Worm (Caenorhabditis elegans) whole organism, L4 larva: Measurements from ENCODE around the gene ule-3.

Source experiments
- D1046.2 ChIP-seq: fragments of 200-800 bp; sonication (Bioruptor generic); IDR thresholded peaks from 2 replicates; pipeline ENCODE4 v1.3.6; 2022; ENCODE audit warnings: missing genetic modification characterization, missing compliant biosample characterization
- F26F4.8 ChIP-seq: fragments of 200-800 bp; sonication (Bioruptor generic); conservative IDR thresholded peaks from 2 replicates; pipeline ENCODE4 v1.3.6; 2022; ENCODE audit warnings: missing genetic modification characterization, missing compliant biosample characterization
- R02D3.7 ChIP-seq: fragments of 150-350 bp; sonication (generic microtip); optimal IDR thresholded peaks from 3 replicates; lab custom pipeline; 2014; ENCODE audit warnings: missing biosample characterization, missing genetic modification characterization
- T26A8.4 ChIP-seq: fragments of 200-800 bp; sonication (Bioruptor generic); IDR thresholded peaks from 2 replicates; pipeline ENCODE4 v1.3.6; 2022; ENCODE audit warnings: missing genetic modification characterization, missing compliant biosample characterization
- Y75B8A.6 ChIP-seq: fragments of 200-800 bp; sonication (Bioruptor generic); IDR thresholded peaks from 2 replicates; pipeline ENCODE4 v1.3.6; 2022; ENCODE audit warnings: missing genetic modification reagents, missing genetic modification characterization, missing compliant biosample characterization
- ZK546.5 ChIP-seq, 2 experiments: sonication (generic microtip); optimal IDR thresholded peaks; 2 replicates each; lab custom pipeline; 2017; ENCODE audit warnings: missing biosample characterization in 2 of 2, missing genetic modification characterization in 2 of 2
- aha-1 ChIP-seq: fragments of 150-350 bp; peaks from one replicate; lab custom pipeline; 2014; ENCODE audit warnings: missing biosample characterization, missing genetic modification characterization
- aly-2 ChIP-seq: sonication (generic microtip); optimal IDR thresholded peaks from 2 replicates; lab custom pipeline; 2018; ENCODE audit warnings: missing biosample characterization, missing genetic modification characterization
- ama-1 ChIP-seq: fragments of 150-350 bp; optimal IDR thresholded peaks from 2 replicates; lab custom pipeline; 2014; ENCODE audit warnings: inconsistent platforms, mixed read lengths
- arid-1 ChIP-seq: fragments of 200-800 bp; sonication (Bioruptor generic); conservative IDR thresholded peaks from 2 replicates; pipeline ENCODE4 v1.3.6; 2022; ENCODE audit warnings: missing genetic modification reagents, missing genetic modification characterization, missing compliant biosample characterization
- attf-4 ChIP-seq: sonication (generic microtip); optimal IDR thresholded peaks from 3 replicates; lab custom pipeline; 2017; ENCODE audit warnings: missing biosample characterization, missing genetic modification characterization
- ceh-44 ChIP-seq: fragments of 200-800 bp; sonication (Bioruptor generic); IDR thresholded peaks from 2 replicates; pipeline ENCODE4 v1.3.6; 2022; ENCODE audit warnings: missing genetic modification reagents, missing genetic modification characterization, missing compliant biosample characterization
- ceh-62 ChIP-seq: sonication (generic microtip); optimal IDR thresholded peaks from 2 replicates; lab custom pipeline; 2017; ENCODE audit warnings: missing biosample characterization, missing genetic modification characterization
- ces-1 ChIP-seq: fragments of 150-350 bp; sonication (generic microtip); optimal IDR thresholded peaks from 4 replicates; lab custom pipeline; 2014; ENCODE audit warnings: missing biosample characterization, missing genetic modification reagents, missing genetic modification characterization
- daf-16 ChIP-seq, 3 experiments: sonication (generic microtip); optimal IDR thresholded peaks; 2 replicates each; lab custom pipeline; 2016 to 2017; ENCODE audit warnings: missing genetic modification characterization in 3 of 3, missing genetic modification reagents in 3 of 3, mild to moderate bottlenecking in 2 of 3, missing compliant biosample characterization in 2 of 3, missing biosample characterization in 1 of 3, moderate library complexity in 1 of 3
- daf-19 ChIP-seq: fragments of 200-800 bp; sonication (Bioruptor generic); conservative IDR thresholded peaks from 2 replicates; pipeline ENCODE4 v1.3.6; 2022; ENCODE audit warnings: missing genetic modification characterization, missing compliant biosample characterization
- dmd-9 ChIP-seq: fragments of 200-800 bp; sonication (Bioruptor generic); IDR thresholded peaks from 2 replicates; pipeline ENCODE4 v1.3.6; 2022; ENCODE audit warnings: missing genetic modification reagents, missing genetic modification characterization, missing compliant biosample characterization
- dve-1 ChIP-seq: sonication (generic microtip); optimal IDR thresholded peaks from 2 replicates; lab custom pipeline; 2017; ENCODE audit warnings: antibody characterized with exemption, mild to moderate bottlenecking, missing genetic modification characterization, missing compliant biosample characterization; ENCODE audit not compliant: insufficient read depth
- egl-27 ChIP-seq: sonication (generic microtip); optimal IDR thresholded peaks from 3 replicates; lab custom pipeline; 2017; ENCODE audit warnings: missing biosample characterization, missing genetic modification reagents, missing genetic modification characterization
- egl-43 ChIP-seq: fragments of 200-800 bp; sonication (Bioruptor generic); IDR thresholded peaks from 2 replicates; pipeline ENCODE4 v1.3.6; 2022; ENCODE audit warnings: missing genetic modification reagents, missing genetic modification characterization, missing compliant biosample characterization
- hif-1 ChIP-seq, 2 experiments: sonication (generic microtip); optimal IDR thresholded peaks; 2 replicates each; lab custom pipeline; 2016 to 2017; ENCODE audit warnings: missing compliant biosample characterization in 2 of 2, missing genetic modification characterization in 2 of 2, missing genetic modification reagents in 2 of 2, missing genotype in 2 of 2, mild to moderate bottlenecking in 1 of 2
- hlh-11 ChIP-seq: fragments of 200-800 bp; sonication (Bioruptor generic); optimal IDR thresholded peaks from 2 replicates; lab custom pipeline; 2018; ENCODE audit warnings: mild to moderate bottlenecking, missing genetic modification characterization, missing compliant biosample characterization
- lin-1 ChIP-seq: fragments of 200-800 bp; sonication (Bioruptor generic); IDR thresholded peaks from 2 replicates; pipeline ENCODE4 v1.3.6; 2022; ENCODE audit warnings: missing genetic modification reagents, missing genetic modification characterization, missing compliant biosample characterization
- lin-29 ChIP-seq: fragments of 200-800 bp; sonication (Bioruptor generic); IDR thresholded peaks from 2 replicates; pipeline ENCODE4 v1.3.6; 2022; ENCODE audit warnings: missing genetic modification reagents, missing genetic modification characterization, missing compliant biosample characterization
- lir-3 ChIP-seq: sonication (generic microtip); optimal IDR thresholded peaks from 2 replicates; lab custom pipeline; 2016; ENCODE audit warnings: mild to moderate bottlenecking, missing genetic modification characterization, missing compliant biosample characterization
- madf-5 ChIP-seq, 2 experiments: fragments of 200-800 bp; sonication (Bioruptor generic); IDR thresholded peaks; 2 replicates each; pipeline ENCODE4 v1.3.6; 2022; ENCODE audit warnings: missing compliant biosample characterization in 2 of 2, missing genetic modification characterization in 2 of 2
- mes-2 ChIP-seq: sonication (generic microtip); optimal IDR thresholded peaks from 2 replicates; lab custom pipeline; 2016; ENCODE audit warnings: missing genotype, mild to moderate bottlenecking, missing genetic modification characterization, missing compliant biosample characterization; ENCODE audit not compliant: poor library complexity, severe bottlenecking
- mxl-2 ChIP-seq: fragments of 200-800 bp; sonication (Bioruptor generic); conservative IDR thresholded peaks from 2 replicates; pipeline ENCODE4 v1.3.6; 2022; ENCODE audit warnings: missing genetic modification reagents, missing genetic modification characterization, missing compliant biosample characterization
- nhr-11 ChIP-seq: fragments of 150-350 bp; optimal IDR thresholded peaks from 2 replicates; lab custom pipeline; 2014; ENCODE audit warnings: missing biosample characterization, missing genetic modification characterization
- nhr-28 ChIP-seq: fragments of 150-350 bp; optimal IDR thresholded peaks from 2 replicates; lab custom pipeline; 2014; ENCODE audit warnings: missing biosample characterization, missing genetic modification characterization
- nhr-48 ChIP-seq: sonication (generic microtip); optimal IDR thresholded peaks from 2 replicates; lab custom pipeline; 2016; ENCODE audit warnings: mild to moderate bottlenecking, missing genetic modification characterization, missing compliant biosample characterization
- nhr-6 ChIP-seq: fragments of 150-350 bp; optimal IDR thresholded peaks from 2 replicates; lab custom pipeline; 2014; ENCODE audit warnings: missing biosample characterization, missing genetic modification characterization
- pha-4 ChIP-seq, 2 experiments: fragments of 150-350 bp in 1 of 2; fragments of 200-800 bp in 1 of 2; sonication (Bioruptor generic) in 1 of 2; IDR thresholded peaks in 1 of 2; optimal IDR thresholded peaks in 1 of 2; 2 replicates each; pipeline versions ENCODE4 v1.3.6 to Lab custom; 2014 to 2022; ENCODE audit warnings: missing genetic modification characterization in 2 of 2, missing genetic modification reagents in 2 of 2, missing biosample characterization in 1 of 2, missing compliant biosample characterization in 1 of 2
- pqm-1 ChIP-seq: sonication (generic microtip); optimal IDR thresholded peaks from 2 replicates; lab custom pipeline; 2017; ENCODE audit warnings: missing biosample characterization, missing genetic modification characterization
- set-16 ChIP-seq: fragments of 200-800 bp; sonication (Bioruptor generic); IDR thresholded peaks from 2 replicates; pipeline ENCODE4 v1.3.6; 2022; ENCODE audit warnings: missing genetic modification reagents, missing genetic modification characterization, missing compliant biosample characterization
- skn-1 ChIP-seq: fragments of 150-350 bp; optimal IDR thresholded peaks from 2 replicates; lab custom pipeline; 2014; ENCODE audit warnings: missing biosample characterization, missing genetic modification characterization
- snpc-1.2 ChIP-seq: fragments of 200-800 bp; sonication (Bioruptor generic); IDR thresholded peaks from 2 replicates; pipeline ENCODE4 v1.3.6; 2022; ENCODE audit warnings: missing genetic modification reagents, missing genetic modification characterization, missing compliant biosample characterization
- tra-1 ChIP-seq: fragments of 200-800 bp; sonication (Bioruptor generic); IDR thresholded peaks from 2 replicates; pipeline ENCODE4 v1.3.6; 2022; ENCODE audit warnings: missing genetic modification reagents, missing genetic modification characterization, missing compliant biosample characterization
- unc-62 ChIP-seq, 3 experiments: fragments of 150-350 bp in 1 of 3; sonication (generic microtip); optimal IDR thresholded peaks in 2 of 3; peaks in 1 of 3; 1 replicate in 1 of 3; 2 replicates in 2 of 3; lab custom pipeline; 2014 to 2017; ENCODE audit warnings: missing biosample characterization in 3 of 3, missing genetic modification characterization in 3 of 3, missing genetic modification reagents in 3 of 3, missing genotype in 1 of 3
- vab-7 ChIP-seq: fragments of 200-800 bp; sonication (Bioruptor generic); IDR thresholded peaks from 2 replicates; pipeline ENCODE4 v1.3.6; 2022; ENCODE audit warnings: missing genetic modification reagents, missing genetic modification characterization, missing compliant biosample characterization
- zip-11 ChIP-seq: fragments of 200-800 bp; sonication (Bioruptor generic); IDR thresholded peaks from 2 replicates; pipeline ENCODE4 v1.3.6; 2022; ENCODE audit warnings: missing genetic modification characterization, missing compliant biosample characterization
- ztf-7 ChIP-seq: fragments of 150-350 bp; optimal IDR thresholded peaks from 2 replicates; lab custom pipeline; 2014; ENCODE audit warnings: missing biosample characterization, missing genetic modification characterization

The ule-3 gene

DNA sequence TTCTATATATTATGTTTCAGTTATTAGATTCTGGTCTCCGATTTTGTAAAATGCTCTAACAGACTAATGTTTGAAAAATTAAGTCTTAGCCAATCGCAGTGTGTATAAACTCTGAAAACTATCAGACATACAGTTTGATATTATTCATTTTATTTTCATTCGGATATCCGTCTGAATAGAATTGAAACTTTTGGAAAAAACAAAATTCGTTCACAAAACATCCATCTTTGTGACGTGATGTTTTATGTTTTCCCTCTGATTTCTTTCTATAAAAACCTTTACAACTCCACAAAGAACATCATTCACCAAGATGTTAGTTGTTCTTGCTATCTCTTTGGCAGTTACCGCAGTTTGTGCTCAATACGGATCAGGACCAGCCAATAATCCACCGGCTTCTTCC, at the start of gene ule-3:
TSS of gene ule-3 (plus strand) at position 301 of the 400 bp plus-strand sequence.
- TF ChIP-seq unc-62 (GFP tag; optimal IDR thresholded peaks at IDR 0.05 in 1 of 2; lab: Kevin White, UChicago) (peak in 1 of 2 experiments; percentile 32), unc-62 (tag; optimal IDR thresholded peaks at IDR 0.05; lab: Kevin White, UChicago) (no peak), lin-1 (GFP tag; lab: Robert Waterston, UW) (no peak)

DNA sequence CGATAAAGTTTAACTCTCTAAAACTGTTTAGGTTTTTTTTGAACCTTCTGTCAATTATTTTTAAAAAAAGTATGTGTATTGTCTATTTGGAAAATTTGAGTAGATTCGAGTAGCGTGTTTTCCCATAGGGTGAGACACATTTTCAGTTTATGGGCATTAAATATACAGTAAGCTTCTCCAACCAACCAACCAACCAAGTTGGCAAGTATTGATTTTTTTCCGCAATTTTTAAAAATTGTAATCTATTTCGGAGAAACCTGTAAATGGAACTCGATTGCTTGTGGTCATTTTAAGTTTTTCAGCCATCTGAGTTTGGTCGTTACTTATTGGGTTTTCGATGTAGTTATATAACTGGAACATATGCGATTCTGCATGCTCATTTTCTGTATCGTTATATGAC, 48.6 kb upstream of the ule-3 start, which contains the start of gene srj-21:
TSS of gene srj-21 (plus strand) at position 301 of the 400 bp plus-strand sequence.
- TF ChIP-seq ztf-7 (tag; lab: Kevin White, UChicago) (no peak), zip-11 (no peak), ama-1 (lab: Kevin White, UChicago) (no peak), lir-3 (tag; lab: Kevin White, UChicago) (no peak), D1046.2 (GFP tag; lab: Robert Waterston, UW) (no peak), dve-1 (tag; lab: Kevin White, UChicago) (no peak), unc-62 (GFP tag; optimal IDR thresholded peaks at IDR 0.05 in 1 of 2; lab: Kevin White, UChicago) (no peak), unc-62 (tag; optimal IDR thresholded peaks at IDR 0.05; lab: Kevin White, UChicago) (no peak), attf-4 (tag; lab: Kevin White, UChicago) (no peak), ZK546.5 (tag; optimal IDR thresholded peaks at IDR 0.05; lab: Kevin White, UChicago) (no peak), lin-29 (GFP tag; lab: Robert Waterston, UW) (no peak)

DNA sequence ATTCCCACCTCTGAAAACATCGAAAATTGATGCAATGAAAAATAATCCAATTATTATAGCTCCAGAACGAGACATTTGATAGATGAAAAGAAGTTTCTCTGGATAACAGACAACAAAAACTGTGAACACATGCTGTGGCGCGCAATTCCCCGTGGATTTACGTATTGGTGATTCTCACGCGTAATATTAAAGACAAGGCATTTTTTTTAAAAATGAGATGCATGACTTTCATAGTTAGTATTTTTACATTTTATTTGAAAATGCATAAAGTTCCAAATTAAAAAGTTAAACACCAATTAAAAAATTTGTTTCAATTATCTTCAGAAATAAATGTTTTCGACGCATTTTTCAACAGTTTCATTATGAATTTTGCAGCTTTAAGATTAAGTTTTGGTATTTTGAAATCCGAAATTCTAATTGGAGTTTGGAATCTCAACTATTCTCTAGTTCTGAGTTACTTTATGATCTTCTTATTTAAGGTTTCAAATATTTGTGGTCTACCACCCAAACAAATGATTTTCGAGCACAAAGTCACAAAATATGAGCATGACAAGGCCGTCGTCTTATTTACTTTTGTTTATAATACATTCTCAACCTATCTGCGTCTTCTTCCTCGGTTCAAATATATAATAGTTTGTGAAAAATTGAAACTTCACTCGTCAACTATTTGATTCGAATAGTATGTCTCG, 46.2 kb upstream of the ule-3 start, which contains the start of the genes selt-1.2 and F28H7.2:
TSS of gene selt-1.2 (minus strand) at position 101 of the 689 bp plus-strand sequence.
TSS of gene F28H7.2 (plus strand) at position 639 of the 689 bp plus-strand sequence.
- no peak for TF ChIP-seq ces-1 (GFP tag; lab: Kevin White, UChicago)
- TF ChIP-seq skn-1 (tag; lab: Kevin White, UChicago) = no peak
- no peak for TF ChIP-seq Y75B8A.6 (GFP tag; lab: Robert Waterston, UW)
- no peak for TF ChIP-seq egl-27 (tag; lab: Kevin White, UChicago)
- no peak for TF ChIP-seq R02D3.7 (tag; lab: Kevin White, UChicago)

DNA sequence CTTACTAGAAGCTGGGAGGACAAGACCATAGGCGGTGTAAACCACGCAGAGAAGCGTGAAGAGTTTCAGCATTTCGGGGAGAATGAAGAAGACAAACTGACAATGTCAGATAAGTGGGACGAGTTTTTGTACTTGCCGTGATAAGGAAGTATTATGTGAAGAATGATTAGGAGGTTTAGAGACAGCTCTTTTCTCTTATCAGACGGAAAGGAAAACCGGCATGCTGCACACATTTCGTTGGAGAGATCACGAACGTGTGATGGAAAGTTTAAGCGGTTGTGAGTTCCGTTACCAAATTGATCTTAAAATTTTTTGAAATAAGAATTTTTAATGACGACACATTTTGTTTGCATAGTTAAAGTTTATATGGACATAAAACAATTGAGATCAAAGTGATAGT, 43.0 kb upstream of the ule-3 start, which contains the start of gene F28H7.3:
TSS of gene F28H7.3 (minus strand) at position 159 of the 400 bp plus-strand sequence.
- TF ChIP-seq ztf-7 (tag; lab: Kevin White, UChicago) (no peak), ceh-44 (no peak), nhr-48 (tag; lab: Kevin White, UChicago) (peak; percentile 41), pqm-1 (tag; lab: Kevin White, UChicago) (peak; percentile 94), mxl-2 (GFP tag; lab: Robert Waterston, UW) (no peak), snpc-1.2 (GFP tag; lab: Robert Waterston, UW) (no peak), daf-16 (GFP tag; optimal IDR thresholded peaks at IDR 0.05; lab: Kevin White, UChicago) (no peak), daf-16 (tag; optimal IDR thresholded peaks at IDR 0.05; lab: Kevin White, UChicago) (peak; percentile 51), R02D3.7 (tag; lab: Kevin White, UChicago) (no peak), mes-2 (no peak), set-16 (GFP tag; lab: Robert Waterston, UW) (no peak), arid-1 (GFP tag; lab: Robert Waterston, UW) (no peak), tra-1 (GFP tag; lab: Robert Waterston, UW) (peak; percentile 45; the same call in 1 of the 2 replicates), madf-5 (GFP tag; IDR thresholded peaks at IDR 0.05; lab: Robert Waterston, UW) (no peak), pha-4 (GFP tag; IDR thresholded peaks at IDR 0.05; lab: Robert Waterston, UW) (no peak), pha-4 (tag; optimal IDR thresholded peaks at IDR 0.05; lab: Kevin White, UChicago) (no peak), nhr-6 (tag; lab: Kevin White, UChicago) (no peak), dmd-9 (GFP tag; lab: Robert Waterston, UW) (no peak), T26A8.4 (GFP tag; lab: Robert Waterston, UW) (no peak), hlh-11 (peak; percentile 65), aly-2 (no peak), lir-3 (tag; lab: Kevin White, UChicago) (no peak), hif-1 (tag; optimal IDR thresholded peaks at IDR 0.05; lab: Kevin White, UChicago) (no peak), ceh-62 (tag; lab: Kevin White, UChicago) (no peak), F26F4.8 (GFP tag; lab: Robert Waterston, UW) (no peak), nhr-11 (no peak), vab-7 (GFP tag; lab: Robert Waterston, UW) (no peak), daf-19 (no peak), aha-1 (tag; lab: Kevin White, UChicago) (no peak), nhr-28 (tag; lab: Kevin White, UChicago) (peak; percentile 73), egl-43 (GFP tag; lab: Robert Waterston, UW) (no peak)
